Worm (Caenorhabditis elegans) whole organism, L3 larva: Measurements from ENCODE around the gene his-48.
A peak's percentile ranks its signal among the peaks of the same experiment; 100 is the strongest.

Experiments used
- ZK546.5 ChIP-seq: sonication (generic microtip); optimal IDR thresholded peaks from 2 replicates; lab custom pipeline; 2017; ENCODE audit warnings: missing biosample characterization, missing genetic modification characterization
- ceh-28 ChIP-seq: fragments of 150-350 bp; optimal IDR thresholded peaks from 2 replicates; lab custom pipeline; 2014; ENCODE audit warnings: missing biosample characterization, missing genetic modification reagents, missing genetic modification characterization
- ceh-9 ChIP-seq: sonication (generic microtip); optimal IDR thresholded peaks from 2 replicates; lab custom pipeline; 2018; ENCODE audit warnings: missing biosample characterization, missing genetic modification characterization
- daf-12 ChIP-seq: fragments of 150-350 bp; optimal IDR thresholded peaks from 2 replicates; lab custom pipeline; 2014; ENCODE audit warnings: missing biosample characterization, missing genetic modification reagents, missing genetic modification characterization
- egl-27 ChIP-seq: sonication (generic microtip); optimal IDR thresholded peaks from 4 replicates; lab custom pipeline; 2017; ENCODE audit warnings: missing biosample characterization, missing genetic modification reagents, missing genetic modification characterization
- egl-5 ChIP-seq: fragments of 150-350 bp; optimal IDR thresholded peaks from 2 replicates; lab custom pipeline; 2017; ENCODE audit warnings: missing biosample characterization, missing genetic modification reagents, missing genetic modification characterization, inconsistent platforms
- elt-1 ChIP-seq: fragments of 150-350 bp; optimal IDR thresholded peaks from 2 replicates; lab custom pipeline; 2014; ENCODE audit warnings: missing biosample characterization, missing genetic modification characterization
- elt-2 ChIP-seq: sonication (generic microtip); optimal IDR thresholded peaks from 2 replicates; lab custom pipeline; 2016; ENCODE audit warnings: missing genetic modification reagents, mild to moderate bottlenecking, missing genetic modification characterization, missing compliant biosample characterization
- eor-1 ChIP-seq, 2 experiments: fragments of 150-350 bp; optimal IDR thresholded peaks; 2 replicates each; lab custom pipeline; 2014 to 2018; ENCODE audit warnings: missing biosample characterization in 2 of 2, missing genetic modification characterization in 2 of 2
- fos-1 ChIP-seq: fragments of 150-350 bp; optimal IDR thresholded peaks from 2 replicates; lab custom pipeline; 2014; ENCODE audit warnings: missing biosample characterization, missing genetic modification characterization
- hmg-11 ChIP-seq: sonication (generic microtip); optimal IDR thresholded peaks from 2 replicates; lab custom pipeline; 2016; ENCODE audit warnings: missing genetic modification characterization, missing compliant biosample characterization
- lin-15B ChIP-seq: fragments of 150-350 bp; optimal IDR thresholded peaks from 2 replicates; lab custom pipeline; 2014; ENCODE audit warnings: missing biosample characterization, missing genetic modification characterization
- lin-39 ChIP-seq: fragments of 150-350 bp; optimal IDR thresholded peaks from 2 replicates; lab custom pipeline; 2018; ENCODE audit warnings: missing biosample characterization, missing genetic modification reagents, missing genetic modification characterization
- lsy-12 ChIP-seq: sonication (generic microtip); optimal IDR thresholded peaks from 2 replicates; lab custom pipeline; 2016; ENCODE audit warnings: mild to moderate bottlenecking, missing genetic modification characterization, missing compliant biosample characterization
- mml-1 ChIP-seq: fragments of 150-350 bp; sonication (generic microtip); optimal IDR thresholded peaks from 3 replicates; lab custom pipeline; 2014; ENCODE audit warnings: missing biosample characterization, missing genetic modification characterization
- nfya-1 ChIP-seq: sonication (generic microtip); optimal IDR thresholded peaks from 2 replicates; lab custom pipeline; 2017; ENCODE audit warnings: missing genetic modification characterization, mild to moderate bottlenecking, missing compliant biosample characterization, antibody characterized with exemption, moderate library complexity; ENCODE audit not compliant: insufficient read depth
- nhr-11 ChIP-seq: fragments of 150-350 bp; optimal IDR thresholded peaks from 2 replicates; lab custom pipeline; 2014; ENCODE audit warnings: missing biosample characterization, missing genetic modification characterization
- nhr-12 ChIP-seq: fragments of 150-350 bp; optimal IDR thresholded peaks from 2 replicates; lab custom pipeline; 2014; ENCODE audit warnings: missing biosample characterization, missing genetic modification characterization
- nhr-23 ChIP-seq: fragments of 150-350 bp; optimal IDR thresholded peaks from 2 replicates; lab custom pipeline; 2014; ENCODE audit warnings: missing biosample characterization, missing genetic modification reagents, missing genetic modification characterization
- nhr-237 ChIP-seq: fragments of 150-350 bp; optimal IDR thresholded peaks from 2 replicates; lab custom pipeline; 2014; ENCODE audit warnings: missing biosample characterization, missing genetic modification characterization
- nhr-25 ChIP-seq: sonication (generic microtip); optimal IDR thresholded peaks from 2 replicates; lab custom pipeline; 2017; ENCODE audit warnings: missing biosample characterization, missing genetic modification characterization
- nhr-28 ChIP-seq: fragments of 150-350 bp; optimal IDR thresholded peaks from 2 replicates; lab custom pipeline; 2014; ENCODE audit warnings: missing biosample characterization, missing genetic modification characterization
- nhr-43 ChIP-seq: sonication (generic microtip); optimal IDR thresholded peaks from 2 replicates; lab custom pipeline; 2016; ENCODE audit warnings: mild to moderate bottlenecking, missing genetic modification characterization, missing compliant biosample characterization; ENCODE audit not compliant: poor library complexity, severe bottlenecking
- nhr-76 ChIP-seq: fragments of 150-350 bp; sonication (generic microtip); optimal IDR thresholded peaks from 5 replicates; lab custom pipeline; 2014; ENCODE audit warnings: missing biosample characterization, missing genetic modification characterization
- pha-4 ChIP-seq: fragments of 150-350 bp; optimal IDR thresholded peaks from 2 replicates; lab custom pipeline; 2014; ENCODE audit warnings: missing biosample characterization, missing genetic modification reagents, missing genetic modification characterization
- pqm-1 ChIP-seq: fragments of 150-350 bp; optimal IDR thresholded peaks from 2 replicates; lab custom pipeline; 2017; ENCODE audit warnings: missing biosample characterization, missing genetic modification characterization, inconsistent platforms
- skn-1 ChIP-seq: fragments of 150-350 bp; optimal IDR thresholded peaks from 2 replicates; lab custom pipeline; 2014; ENCODE audit warnings: missing biosample characterization, missing genetic modification characterization
- unc-62 ChIP-seq: fragments of 150-350 bp; sonication (generic microtip); optimal IDR thresholded peaks from 4 replicates; lab custom pipeline; 2014; ENCODE audit warnings: missing biosample characterization, missing genetic modification reagents, missing genetic modification characterization
- zag-1 ChIP-seq: fragments of 150-350 bp; optimal IDR thresholded peaks from 2 replicates; lab custom pipeline; 2014; ENCODE audit warnings: missing biosample characterization, missing genetic modification characterization
- ztf-11 ChIP-seq: fragments of 150-350 bp; optimal IDR thresholded peaks from 2 replicates; lab custom pipeline; 2014; ENCODE audit warnings: missing biosample characterization, missing genetic modification characterization

Gene his-48

ce11 chrIV:11352768-11353167 is 28.2 kb downstream of the his-48 start:
- TF ChIP-seq nhr-11 (tag; lab: Kevin White, UChicago) (peak; percentile 8), skn-1 (tag; lab: Kevin White, UChicago) (no peak)

DNA sequence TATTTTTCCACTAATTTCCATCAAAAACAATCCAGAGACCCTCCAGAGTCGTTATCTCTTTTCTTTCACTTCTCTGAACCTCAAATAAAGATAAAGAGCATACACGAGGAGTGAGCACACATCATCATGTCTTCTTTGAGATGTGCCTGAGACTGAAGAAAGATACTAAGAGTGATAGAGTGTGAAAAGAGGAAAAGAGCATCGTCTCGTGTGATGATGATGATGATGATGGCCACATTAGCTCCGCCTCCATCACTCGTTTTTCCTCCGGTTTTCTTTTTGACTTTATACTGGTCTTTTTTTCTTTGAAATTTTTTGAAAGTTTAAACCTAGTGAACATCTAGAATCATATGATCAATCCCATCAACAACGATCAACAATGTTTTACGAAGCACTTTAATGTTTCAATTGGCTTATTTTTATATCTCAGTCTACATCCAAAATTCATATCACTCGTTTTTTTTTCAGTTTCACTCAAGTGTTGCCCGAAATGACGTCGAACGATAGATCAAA is 29.5 kb downstream of the his-48 start, which contains the start of gene T01G1.2:
Gene T01G1.2 (plus strand): TSS at position 463 of the 513 bp plus-strand sequence.
- TF ChIP-seq pqm-1 (tag; lab: Kevin White, UChicago) (no peak), hmg-11 (peak; percentile 15), ZK546.5 (tag; lab: Kevin White, UChicago) (no peak), lin-39 (tag; lab: Kevin White, UChicago) (peak; percentile 87), nhr-237 (tag; lab: Kevin White, UChicago) (no peak), eor-1 (tag; optimal IDR thresholded peaks at IDR 0.05; lab: Kevin White, UChicago) (no peak), unc-62 (GFP tag; lab: Kevin White, UChicago) (no peak), egl-5 (tag; lab: Kevin White, UChicago) (peak; percentile 62), nhr-25 (tag; lab: Kevin White, UChicago) (no peak), elt-1 (tag; lab: Kevin White, UChicago) (peak; percentile 56), skn-1 (tag; lab: Kevin White, UChicago) (peak; percentile 29), nfya-1 (tag; lab: Kevin White, UChicago) (peak; percentile 59), ceh-9 (no peak)

ce11 chrIV:11359769-11360168 is 35.2 kb downstream of the his-48 start, which contains the start of gene klp-12:
klp-12 (minus strand) TSS chrIV:11359869.
- TF ChIP-seq elt-2 (tag; lab: Kevin White, UChicago), result no peak
- TF ChIP-seq ztf-11 (tag; lab: Kevin White, UChicago), result no peak
- no peak for TF ChIP-seq pqm-1 (tag; lab: Kevin White, UChicago)
- TF ChIP-seq nhr-237 (tag; lab: Kevin White, UChicago), result no peak
- no peak for TF ChIP-seq fos-1 (tag; lab: Kevin White, UChicago)
- no peak for TF ChIP-seq lsy-12 (tag; lab: Kevin White, UChicago)
- no peak for TF ChIP-seq zag-1 (tag; lab: Kevin White, UChicago)
- TF ChIP-seq ZK546.5 (tag; lab: Kevin White, UChicago), result no peak
- TF ChIP-seq nhr-23 (tag; lab: Kevin White, UChicago), result no peak
- no peak for TF ChIP-seq ceh-9
- TF ChIP-seq eor-1 (tag; optimal IDR thresholded peaks at IDR 0.05; lab: Kevin White, UChicago), result no peak
- no peak for TF ChIP-seq mml-1
- TF ChIP-seq egl-5 (tag; lab: Kevin White, UChicago), result no peak

- no peak for TF ChIP-seq daf-12
Observed at ce11 chrIV:11361409-11361808, 36.9 kb downstream of the his-48 start, which contains the start of gene T01G1.4. T01G1.4 (minus strand) TSS chrIV:11361509.

DNA sequence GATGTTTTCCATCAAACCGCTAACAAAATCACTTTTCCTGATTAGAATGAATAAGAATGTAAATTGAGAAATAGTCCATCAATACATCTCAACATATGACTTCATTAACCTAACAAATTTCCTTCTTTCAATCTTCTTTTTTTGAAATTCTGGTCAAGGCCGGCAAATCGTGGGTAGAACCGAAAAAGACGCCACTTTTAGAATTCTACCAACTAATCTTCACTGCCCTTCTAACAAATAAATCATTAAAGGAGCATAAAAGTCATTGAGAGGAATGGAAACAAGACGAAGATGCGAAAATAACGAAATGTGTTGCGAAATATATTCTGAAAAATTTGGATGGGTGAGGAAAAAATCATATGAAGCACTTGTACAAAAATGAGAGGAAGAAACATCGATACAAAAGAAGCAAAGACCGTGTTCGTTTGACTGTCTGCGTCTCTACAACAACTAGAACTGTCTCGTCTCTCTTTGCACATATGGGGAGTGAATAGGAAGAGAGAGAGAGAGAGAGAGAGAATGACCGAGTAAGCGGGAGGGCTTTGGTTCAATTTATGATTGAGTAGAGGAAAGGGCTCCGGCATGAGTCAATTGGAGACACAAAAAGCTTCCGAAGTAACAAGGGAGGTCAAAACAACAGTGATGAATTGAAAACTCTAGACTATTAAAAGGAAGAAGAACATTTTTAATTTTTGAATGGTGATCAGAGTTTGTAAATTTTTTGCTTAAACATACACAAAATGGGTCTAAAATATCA is 39.4 kb downstream of the his-48 start:
- TF ChIP-seq nhr-43 (tag; lab: Kevin White, UChicago) (no peak), pha-4 (tag; lab: Kevin White, UChicago) (peak; percentile 60), nhr-23 (tag; lab: Kevin White, UChicago) (no peak), nhr-12 (tag; lab: Kevin White, UChicago) (no peak), nhr-25 (tag; lab: Kevin White, UChicago) (peak; percentile 12), nhr-76 (tag; lab: Kevin White, UChicago) (peak; percentile 84), daf-12 (no peak), pqm-1 (tag; lab: Kevin White, UChicago) (peak; percentile 1), nhr-28 (tag; lab: Kevin White, UChicago) (no peak), elt-2 (tag; lab: Kevin White, UChicago) (peak; percentile 12), ceh-28 (tag; lab: Kevin White, UChicago) (peak; percentile 17), mml-1 (no peak), nfya-1 (tag; lab: Kevin White, UChicago) (peak; percentile 32), hmg-11 (peak; percentile 16)

ce11 chrIV:11371645-11372044 is 47.1 kb downstream of the his-48 start, which contains the start of gene sec-31:
sec-31 (minus strand) TSS chrIV:11371792.
- TF ChIP-seq nhr-76 (tag; lab: Kevin White, UChicago) (no peak), ceh-28 (tag; lab: Kevin White, UChicago) (no peak), nhr-28 (tag; lab: Kevin White, UChicago) (no peak), pqm-1 (tag; lab: Kevin White, UChicago) (no peak), nhr-12 (tag; lab: Kevin White, UChicago) (no peak), elt-2 (tag; lab: Kevin White, UChicago) (no peak), lin-15B (tag; lab: Kevin White, UChicago) (peak; percentile 46), nhr-23 (tag; lab: Kevin White, UChicago) (peak; percentile 6), egl-27 (tag; lab: Kevin White, UChicago) (no peak), nhr-25 (tag; lab: Kevin White, UChicago) (peak; percentile 37), ZK546.5 (tag; lab: Kevin White, UChicago) (no peak)
